Worm (Caenorhabditis elegans): ENCODE results near the gene clec-264.

The clec-264 gene

ce11 chrV:20829511-20829910, 21.0 kb downstream of the clec-264 start, which contains the start of gene num-1 (continued):
- no peak for TF ChIP-seq F57A8.1 (GFP tag; optimal IDR thresholded peaks at IDR 0.05)

DNA sequence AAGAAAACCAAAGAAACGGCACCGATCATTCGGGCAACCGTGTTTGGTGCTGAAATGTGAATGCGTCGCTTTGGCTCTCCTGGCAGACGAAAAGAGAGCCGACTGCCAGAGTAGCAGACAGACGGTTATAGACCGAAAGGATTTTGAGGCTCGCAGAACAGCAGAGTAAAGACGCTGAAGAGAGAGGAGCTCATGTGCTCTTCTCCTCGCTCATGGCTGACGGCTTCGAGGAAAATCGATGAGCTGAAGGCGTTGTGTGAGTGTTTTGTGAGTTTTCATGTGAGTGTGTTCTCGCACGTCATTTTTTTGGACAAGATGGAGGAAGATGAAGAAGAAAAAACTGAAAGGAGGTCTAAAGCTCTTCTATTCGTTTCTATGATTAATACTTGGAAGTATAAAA, 21.7 kb downstream of the clec-264 start, which contains the start of gene sbt-1:
Gene sbt-1, minus strand, starts transcription at position 62 of the 400 bp plus-strand sequence.
- TF ChIP-seq egrh-3 (GFP tag; IDR thresholded peaks at IDR 0.05): 0 out of 2 replicates have a peak, but pooled peaks have one; percentile 7
- peak; percentile 37 for TF ChIP-seq ZK185.1 (tag; optimal IDR thresholded peaks at IDR 0.05; ENCODE audit: poor library complexity, severe bottlenecking)
- TF ChIP-seq unc-130 (GFP tag; optimal IDR thresholded peaks at IDR 0.05): no peak
- 0 out of 2 replicates have a peak, but pooled peaks have one; percentile 15 for TF ChIP-seq bed-2 (GFP tag; IDR thresholded peaks at IDR 0.05)
- TF ChIP-seq hlh-12 (tag; optimal IDR thresholded peaks at IDR 0.05): no peak
- TF ChIP-seq nhr-90 (tag; optimal IDR thresholded peaks at IDR 0.05): no peak
- peak; percentile 58 for TF ChIP-seq K12H6.12 (tag; optimal IDR thresholded peaks at IDR 0.05)
- TF ChIP-seq attf-5 (GFP tag; optimal IDR thresholded peaks at IDR 0.05): peak; percentile 13
- peak; percentile 32 for TF ChIP-seq lir-1 (GFP tag; conservative IDR thresholded peaks at IDR 0.05)
- TF ChIP-seq zfh-2 (GFP tag; conservative IDR thresholded peaks at IDR 0.05): peak; percentile 64
- peak; percentile 45; the same call in 1 of the 2 replicates for TF ChIP-seq mcd-1 (GFP tag; IDR thresholded peaks at IDR 0.05)
- TF ChIP-seq ceh-27 (GFP tag; optimal IDR thresholded peaks at IDR 0.05): peak; percentile 6
- no peak for TF ChIP-seq lsl-1 (GFP tag; optimal IDR thresholded peaks at IDR 0.05)

DNA sequence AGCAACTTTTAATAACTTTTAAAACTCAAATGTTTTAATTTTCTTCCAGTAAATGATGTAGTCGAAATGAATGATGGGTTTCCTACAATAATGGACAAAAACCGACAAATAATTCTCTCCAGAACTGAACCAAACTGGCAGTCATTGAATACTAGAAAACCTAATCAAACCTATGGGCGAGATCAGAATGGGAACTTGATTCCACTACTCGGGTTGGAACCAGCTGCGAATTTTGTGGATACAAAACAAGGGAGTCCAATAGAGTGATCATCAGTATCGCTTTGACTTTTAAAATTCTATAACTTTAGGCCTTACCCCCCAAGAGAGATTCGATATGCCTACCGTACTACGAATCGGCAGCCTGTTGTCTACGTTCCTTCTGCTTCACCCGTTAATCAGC, 23.9 kb downstream of the clec-264 start:
- TF ChIP-seq D2030.7 (GFP tag; IDR thresholded peaks at IDR 0.05) (no peak), nfya-2 (GFP tag; IDR thresholded peaks at IDR 0.05) (no peak), akir-1 (GFP tag; optimal IDR thresholded peaks at IDR 0.05) (no peak)

DNA sequence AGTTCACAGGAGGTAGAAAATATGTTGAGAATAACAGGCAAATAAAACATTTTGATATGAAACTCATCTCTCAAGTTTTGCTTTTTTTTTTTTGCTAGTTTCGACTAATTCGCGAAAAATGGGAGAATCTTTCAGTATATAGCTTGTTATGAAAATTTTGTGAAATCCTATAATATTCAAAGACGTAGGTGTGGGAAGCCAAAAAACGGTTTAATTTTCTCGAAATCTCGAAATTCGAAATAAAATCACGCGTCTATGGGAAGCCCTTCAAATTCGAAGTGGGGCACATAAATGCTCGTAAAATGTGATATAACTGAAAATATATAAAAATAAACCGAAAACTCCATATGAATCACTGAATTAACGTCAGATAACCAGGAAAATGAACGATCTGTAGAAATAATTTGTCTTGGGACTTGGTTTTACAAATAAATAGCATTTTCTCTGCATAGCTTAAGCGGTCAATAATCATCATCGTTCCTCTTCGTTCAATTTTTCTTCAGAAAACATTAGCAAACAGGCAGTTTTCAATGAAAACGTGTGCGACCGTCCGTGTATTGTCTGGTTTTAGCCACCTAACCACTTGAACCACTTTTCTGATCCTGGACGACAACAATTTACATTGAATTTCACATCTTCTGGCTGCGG, 25.4 kb downstream of the clec-264 start, which contains the start of the genes gcy-22 and grl-14:
Gene gcy-22, minus strand, starts transcription at position 101 of the 648 bp plus-strand sequence.
Gene grl-14, plus strand, starts transcription at position 598 of the 648 bp plus-strand sequence.
- no peak for TF ChIP-seq ceh-91 (GFP tag; IDR thresholded peaks at IDR 0.05)
- TF ChIP-seq dpl-1 (GFP tag; optimal IDR thresholded peaks at IDR 0.05): no peak
- TF ChIP-seq tbx-9 (tag; optimal IDR thresholded peaks at IDR 0.05; ENCODE audit: borderline replicate concordance): no peak
- TF ChIP-seq ztf-28 (GFP tag; IDR thresholded peaks at IDR 0.05): no peak
- TF ChIP-seq unc-62 (GFP tag; optimal IDR thresholded peaks at IDR 0.05): no peak
- no peak for TF ChIP-seq unc-130 (GFP tag; optimal IDR thresholded peaks at IDR 0.05)
- no peak for TF ChIP-seq Y53G8AR.9 (GFP tag; conservative IDR thresholded peaks at IDR 0.05)
- no peak for TF ChIP-seq mel-28 (tag; optimal IDR thresholded peaks at IDR 0.05; ENCODE audit: borderline replicate concordance)
- TF ChIP-seq tlf-1 (GFP tag; optimal IDR thresholded peaks at IDR 0.05): no peak

DNA sequence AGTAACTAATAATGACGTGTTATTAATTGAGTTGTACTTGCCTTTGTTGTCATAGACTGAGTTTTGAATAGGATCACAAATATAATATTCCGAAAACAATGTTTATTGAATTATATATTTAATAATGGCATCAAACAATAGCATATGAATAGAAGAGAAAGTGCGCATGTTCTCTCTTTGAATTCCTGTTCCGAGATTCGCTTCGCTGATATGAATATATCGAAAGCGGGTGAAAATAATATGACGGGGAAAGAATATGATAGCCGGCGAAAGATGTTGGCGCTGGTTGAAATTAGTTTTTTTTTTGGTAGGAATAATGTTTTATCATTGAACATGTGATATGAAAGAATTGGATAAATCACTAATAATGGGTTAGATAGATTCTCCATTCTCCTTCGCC, 30.5 kb downstream of the clec-264 start, which contains the start of gene T03D8.6:
Gene T03D8.6, minus strand, starts transcription at position 298 of the 400 bp plus-strand sequence.
- no peak for TF ChIP-seq nhr-179 (tag; optimal IDR thresholded peaks at IDR 0.05)
- no peak for TF ChIP-seq efl-1 (GFP tag; optimal IDR thresholded peaks at IDR 0.05)
- TF ChIP-seq zfh-2 (GFP tag; conservative IDR thresholded peaks at IDR 0.05): no peak
- TF ChIP-seq ekl-4 (GFP tag; IDR thresholded peaks at IDR 0.05): no peak

DNA sequence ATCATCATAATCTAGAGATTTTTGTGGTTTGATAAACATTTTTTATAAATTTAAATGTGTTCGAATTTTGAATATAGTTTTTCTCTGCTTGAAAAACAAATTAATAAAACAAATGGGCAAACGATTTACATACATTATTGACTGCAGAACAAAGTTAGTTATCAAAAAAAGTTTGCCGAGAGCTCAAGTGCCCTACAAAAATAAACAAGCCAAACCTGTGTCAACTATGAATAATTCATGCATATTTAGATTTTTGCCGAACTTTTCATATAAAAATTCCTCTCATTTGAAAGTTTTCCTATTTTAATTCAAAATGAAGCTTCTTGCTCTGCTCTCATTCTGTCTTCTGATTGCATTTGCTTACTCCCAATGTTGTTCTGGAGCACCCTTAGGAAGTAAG, 34.7 kb downstream of the clec-264 start, which contains the start of gene sshk-1:
Gene sshk-1, plus strand, starts transcription at position 301 of the 400 bp plus-strand sequence.
- TF ChIP-seq F39B2.1 (GFP tag; IDR thresholded peaks at IDR 0.05): no peak
- no peak for TF ChIP-seq madf-8 (GFP tag; conservative IDR thresholded peaks at IDR 0.05)
- TF ChIP-seq mxl-1 (tag; optimal IDR thresholded peaks at IDR 0.05): no peak
- no peak for TF ChIP-seq nhr-90 (tag; optimal IDR thresholded peaks at IDR 0.05)
- TF ChIP-seq ztf-3 (GFP tag; optimal IDR thresholded peaks at IDR 0.05): no peak
- TF ChIP-seq rcor-1 (GFP tag; IDR thresholded peaks at IDR 0.05): no peak
- no peak for TF ChIP-seq aptf-2 (GFP tag; conservative IDR thresholded peaks at IDR 0.05)
- TF ChIP-seq rpc-1 (optimal IDR thresholded peaks at IDR 0.05): no peak
- TF ChIP-seq rpc-1 (tag; optimal IDR thresholded peaks at IDR 0.05): no peak
- TF ChIP-seq hsf-1 (GFP tag; IDR thresholded peaks at IDR 0.05): no peak
- TF ChIP-seq B0336.3 (GFP tag; IDR thresholded peaks at IDR 0.05): no peak
- no peak for TF ChIP-seq chd-7 (tag; optimal IDR thresholded peaks at IDR 0.05)
- TF ChIP-seq ztf-26 (tag; optimal IDR thresholded peaks at IDR 0.05): no peak
- no peak for TF ChIP-seq K11D2.4 (GFP tag; IDR thresholded peaks at IDR 0.05)
